Worm (Caenorhabditis elegans): ENCODE data around the gene trap-2.

The trap-2 gene

DNA sequence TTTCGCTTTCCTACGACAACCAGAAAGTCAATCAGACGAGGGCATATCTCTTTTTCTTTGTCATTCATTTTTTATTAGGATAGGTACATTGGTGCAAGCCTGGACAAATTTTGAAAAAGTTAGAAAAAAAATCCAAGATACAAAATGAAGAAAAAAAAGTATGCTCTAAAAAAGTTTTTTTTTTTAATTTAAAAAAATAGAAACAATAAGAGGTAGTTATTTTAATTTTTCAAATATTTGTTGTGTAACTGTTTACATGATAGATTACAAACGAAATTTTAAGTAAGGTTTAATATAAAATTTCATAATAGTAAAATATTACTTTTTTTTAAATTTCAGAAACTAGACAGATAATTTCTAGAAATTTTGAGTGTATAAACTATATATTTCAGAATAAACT lies 8.2 kb downstream of the trap-2 start, which contains the start of gene aex-3:
aex-3 (minus strand) TSS at position 101 of the 400 bp plus-strand sequence.
- no peak for TF ChIP-seq zip-8 (tag; optimal IDR thresholded peaks at IDR 0.05)
- no peak for TF ChIP-seq drap-1 (GFP tag; optimal IDR thresholded peaks at IDR 0.05)
- no peak for TF ChIP-seq sem-2 (GFP tag; optimal IDR thresholded peaks at IDR 0.05)
- no peak for TF ChIP-seq nhr-28 (tag; optimal IDR thresholded peaks at IDR 0.05)
- no peak for TF ChIP-seq ztf-11 (tag; optimal IDR thresholded peaks at IDR 0.05)
- no peak for TF ChIP-seq nhr-12 (tag; optimal IDR thresholded peaks at IDR 0.05)
- TF ChIP-seq unc-120 (tag; optimal IDR thresholded peaks at IDR 0.05; ENCODE audit: poor library complexity, severe bottlenecking): no peak
- TF ChIP-seq hlh-1 (tag; optimal IDR thresholded peaks at IDR 0.05): no peak
- TF ChIP-seq nhr-237 (tag; optimal IDR thresholded peaks at IDR 0.05): no peak
- TF ChIP-seq bed-3 (GFP tag; optimal IDR thresholded peaks at IDR 0.05): no peak
- TF ChIP-seq mls-2 (tag; optimal IDR thresholded peaks at IDR 0.05): no peak
- no peak for TF ChIP-seq blmp-1 (tag; optimal IDR thresholded peaks at IDR 0.05)
- TF ChIP-seq mab-5 (tag; optimal IDR thresholded peaks at IDR 0.05): no peak
- no peak for TF ChIP-seq ham-2 (GFP tag; optimal IDR thresholded peaks at IDR 0.05)
- no peak for TF ChIP-seq ceh-43 (GFP tag; optimal IDR thresholded peaks at IDR 0.05)
- no peak for TF ChIP-seq flh-1 (GFP tag; optimal IDR thresholded peaks at IDR 0.05)
- TF ChIP-seq tbx-8 (GFP tag; optimal IDR thresholded peaks at IDR 0.05): no peak
- no peak for TF ChIP-seq mep-1 (tag; optimal IDR thresholded peaks at IDR 0.05)

ce11 chrX:748319-748718 lies 19.6 kb downstream of the trap-2 start:
- no peak for TF ChIP-seq hlh-1 (tag; optimal IDR thresholded peaks at IDR 0.05)
- no peak for TF ChIP-seq cnd-1 (tag; optimal IDR thresholded peaks at IDR 0.05)
- no peak for TF ChIP-seq tbx-8 (GFP tag; optimal IDR thresholded peaks at IDR 0.05)
- no peak for TF ChIP-seq M03D4.4 (tag; optimal IDR thresholded peaks at IDR 0.05)
- TF ChIP-seq lin-13 (tag; optimal IDR thresholded peaks at IDR 0.05): no peak
- TF ChIP-seq elt-3 (tag; optimal IDR thresholded peaks at IDR 0.05): no peak
- no peak for TF ChIP-seq ceh-43 (GFP tag; optimal IDR thresholded peaks at IDR 0.05)
- no peak for TF ChIP-seq pha-4 (tag; optimal IDR thresholded peaks at IDR 0.05)
- no peak for TF ChIP-seq unc-62 (GFP tag; optimal IDR thresholded peaks at IDR 0.05)
- no peak for TF ChIP-seq unc-39 (tag; optimal IDR thresholded peaks at IDR 0.05)
- no peak for TF ChIP-seq unc-120 (tag; optimal IDR thresholded peaks at IDR 0.05; ENCODE audit: poor library complexity, severe bottlenecking)

ce11 chrX:736989-737388 lies 30.9 kb downstream of the trap-2 start:
- TF ChIP-seq ceh-83 (GFP tag; optimal IDR thresholded peaks at IDR 0.05) (no peak), ceh-43 (GFP tag; optimal IDR thresholded peaks at IDR 0.05) (no peak), nhr-237 (tag; optimal IDR thresholded peaks at IDR 0.05) (no peak), unc-39 (tag; optimal IDR thresholded peaks at IDR 0.05) (no peak), drap-1 (GFP tag; optimal IDR thresholded peaks at IDR 0.05) (no peak), snpc-4 (tag; optimal IDR thresholded peaks at IDR 0.05) (no peak), lin-32 (GFP tag; optimal IDR thresholded peaks at IDR 0.05) (no peak), lsy-2 (tag; optimal IDR thresholded peaks at IDR 0.05) (no peak), mep-1 (tag; optimal IDR thresholded peaks at IDR 0.05) (no peak)

DNA sequence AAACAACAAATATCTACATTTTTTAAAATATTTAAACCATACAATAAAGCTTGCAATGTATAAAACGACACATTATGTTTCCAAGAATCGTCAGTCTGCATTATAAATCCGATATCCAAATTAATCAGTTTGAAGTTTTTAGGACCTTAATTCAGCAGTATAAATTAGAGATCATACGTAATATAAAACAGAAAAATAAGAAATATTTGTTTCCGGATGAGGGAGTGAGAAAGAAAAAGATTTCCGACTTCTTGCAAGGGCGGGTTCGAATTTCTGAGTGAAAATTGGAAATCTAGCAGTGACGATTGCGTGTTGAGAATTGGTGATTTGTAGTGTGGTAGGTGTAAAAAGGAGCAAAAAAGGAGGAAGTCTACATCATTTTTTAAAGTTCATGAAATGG lies 32.3 kb downstream of the trap-2 start, which contains the start of gene npr-19:
npr-19 (minus strand) TSS at position 101 of the 400 bp plus-strand sequence.
- TF ChIP-seq unc-62 (GFP tag; optimal IDR thresholded peaks at IDR 0.05) (no peak), nhr-237 (tag; optimal IDR thresholded peaks at IDR 0.05) (no peak), ztf-11 (tag; optimal IDR thresholded peaks at IDR 0.05) (no peak), sem-2 (GFP tag; optimal IDR thresholded peaks at IDR 0.05) (no peak), ceh-83 (GFP tag; optimal IDR thresholded peaks at IDR 0.05) (no peak), unc-120 (tag; optimal IDR thresholded peaks at IDR 0.05; ENCODE audit: poor library complexity, severe bottlenecking) (no peak), flh-1 (GFP tag; optimal IDR thresholded peaks at IDR 0.05) (no peak), pha-4 (tag; optimal IDR thresholded peaks at IDR 0.05) (no peak), ham-2 (GFP tag; optimal IDR thresholded peaks at IDR 0.05) (no peak), mls-2 (tag; optimal IDR thresholded peaks at IDR 0.05) (no peak), hlh-1 (tag; optimal IDR thresholded peaks at IDR 0.05) (no peak), lsy-2 (tag; optimal IDR thresholded peaks at IDR 0.05) (no peak), zip-8 (tag; optimal IDR thresholded peaks at IDR 0.05) (no peak), drap-1 (GFP tag; optimal IDR thresholded peaks at IDR 0.05) (no peak), mab-5 (tag; optimal IDR thresholded peaks at IDR 0.05) (no peak), mep-1 (tag; optimal IDR thresholded peaks at IDR 0.05) (no peak)

DNA sequence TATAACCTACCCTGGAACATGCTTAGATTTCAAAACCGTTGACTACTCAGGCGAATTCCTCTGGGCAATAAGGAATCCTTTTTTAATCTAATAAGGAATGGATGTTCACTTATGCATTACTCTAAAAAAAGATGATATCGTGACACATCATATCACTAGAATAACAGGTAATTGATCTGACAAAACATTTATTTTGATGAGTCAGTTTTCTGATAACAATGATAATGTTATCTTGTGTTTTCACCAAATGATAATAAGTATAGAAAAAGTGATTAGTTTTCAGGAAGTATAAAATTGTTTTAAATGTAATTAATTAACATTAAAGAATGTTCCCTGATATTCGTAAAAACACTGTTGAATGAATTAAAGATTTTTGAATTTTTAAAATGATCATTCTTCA lies 38.8 kb downstream of the trap-2 start:
- no peak for TF ChIP-seq mep-1 (tag; optimal IDR thresholded peaks at IDR 0.05)
- no peak for TF ChIP-seq cnd-1 (tag; optimal IDR thresholded peaks at IDR 0.05)
- no peak for TF ChIP-seq hlh-1 (tag; optimal IDR thresholded peaks at IDR 0.05)
- no peak for TF ChIP-seq tbx-8 (GFP tag; optimal IDR thresholded peaks at IDR 0.05)
- no peak for TF ChIP-seq lin-32 (GFP tag; optimal IDR thresholded peaks at IDR 0.05)
- no peak for TF ChIP-seq zip-8 (tag; optimal IDR thresholded peaks at IDR 0.05)
- TF ChIP-seq mls-2 (tag; optimal IDR thresholded peaks at IDR 0.05): no peak
- TF ChIP-seq lin-13 (tag; optimal IDR thresholded peaks at IDR 0.05): no peak
- TF ChIP-seq ham-2 (GFP tag; optimal IDR thresholded peaks at IDR 0.05): no peak
